Worm (Caenorhabditis elegans) whole organism, L4 larva: ENCODE results near the gene irld-32.

Experiments used
- F26F4.8 ChIP-seq: fragments of 200-800 bp; sonication (Bioruptor generic); conservative IDR thresholded peaks from 2 replicates; pipeline ENCODE4 v1.3.6; 2022; ENCODE audit warnings: missing genetic modification characterization, missing compliant biosample characterization
- Y5F2A.4 ChIP-seq: fragments of 200-800 bp; sonication (Bioruptor generic); optimal IDR thresholded peaks from 2 replicates; lab custom pipeline; 2018; ENCODE audit warnings: mild to moderate bottlenecking, missing genetic modification characterization, missing compliant biosample characterization
- Y75B8A.6 ChIP-seq: fragments of 200-800 bp; sonication (Bioruptor generic); IDR thresholded peaks from 2 replicates; pipeline ENCODE4 v1.3.6; 2022; ENCODE audit warnings: missing genetic modification reagents, missing genetic modification characterization, missing compliant biosample characterization
- ZK546.5 ChIP-seq, 2 experiments: sonication (generic microtip); optimal IDR thresholded peaks; 2 replicates each; lab custom pipeline; 2017; ENCODE audit warnings: missing biosample characterization in 2 of 2, missing genetic modification characterization in 2 of 2
- aly-2 ChIP-seq: sonication (generic microtip); optimal IDR thresholded peaks from 2 replicates; lab custom pipeline; 2018; ENCODE audit warnings: missing biosample characterization, missing genetic modification characterization
- attf-4 ChIP-seq: sonication (generic microtip); optimal IDR thresholded peaks from 3 replicates; lab custom pipeline; 2017; ENCODE audit warnings: missing biosample characterization, missing genetic modification characterization
- ceh-28 ChIP-seq: fragments of 150-350 bp; optimal IDR thresholded peaks from 2 replicates; lab custom pipeline; 2014; ENCODE audit warnings: missing biosample characterization, missing genetic modification reagents, missing genetic modification characterization
- ceh-32 ChIP-seq: sonication (generic microtip); optimal IDR thresholded peaks from 2 replicates; lab custom pipeline; 2016; ENCODE audit warnings: mild to moderate bottlenecking, missing genetic modification characterization, missing compliant biosample characterization; ENCODE audit not compliant: poor library complexity
- ceh-44 ChIP-seq: fragments of 200-800 bp; sonication (Bioruptor generic); IDR thresholded peaks from 2 replicates; pipeline ENCODE4 v1.3.6; 2022; ENCODE audit warnings: missing genetic modification reagents, missing genetic modification characterization, missing compliant biosample characterization
- ctbp-1 ChIP-seq: fragments of 200-800 bp; sonication (Bioruptor generic); IDR thresholded peaks from 2 replicates; pipeline ENCODE4 v1.3.6; 2022; ENCODE audit warnings: missing genetic modification reagents, missing genetic modification characterization, missing compliant biosample characterization
- daf-12 ChIP-seq: fragments of 150-350 bp; optimal IDR thresholded peaks from 2 replicates; lab custom pipeline; 2014; ENCODE audit warnings: missing biosample characterization, missing genetic modification reagents, missing genetic modification characterization
- daf-16 ChIP-seq, 3 experiments: sonication (generic microtip); optimal IDR thresholded peaks; 2 replicates each; lab custom pipeline; 2016 to 2017; ENCODE audit warnings: missing genetic modification characterization in 3 of 3, missing genetic modification reagents in 3 of 3, mild to moderate bottlenecking in 2 of 3, missing compliant biosample characterization in 2 of 3, missing biosample characterization in 1 of 3, moderate library complexity in 1 of 3
- daf-19 ChIP-seq: fragments of 200-800 bp; sonication (Bioruptor generic); conservative IDR thresholded peaks from 2 replicates; pipeline ENCODE4 v1.3.6; 2022; ENCODE audit warnings: missing genetic modification characterization, missing compliant biosample characterization
- dmd-6 ChIP-seq: fragments of 200-800 bp; sonication (Bioruptor generic); IDR thresholded peaks from 2 replicates; pipeline ENCODE4 v1.3.6; 2022; ENCODE audit warnings: missing genetic modification reagents, missing genetic modification characterization, missing compliant biosample characterization
- dpl-1 ChIP-seq: fragments of 150-350 bp; optimal IDR thresholded peaks from 2 replicates; lab custom pipeline; 2014; ENCODE audit warnings: missing biosample characterization, missing genetic modification reagents, missing genetic modification characterization
- fkh-10 ChIP-seq: fragments of 150-350 bp; optimal IDR thresholded peaks from 2 replicates; lab custom pipeline; 2014; ENCODE audit warnings: missing biosample characterization, missing genetic modification reagents, missing genetic modification characterization
- hlh-11 ChIP-seq: fragments of 200-800 bp; sonication (Bioruptor generic); optimal IDR thresholded peaks from 2 replicates; lab custom pipeline; 2018; ENCODE audit warnings: mild to moderate bottlenecking, missing genetic modification characterization, missing compliant biosample characterization
- hlh-30 ChIP-seq: sonication (generic microtip); optimal IDR thresholded peaks from 2 replicates; lab custom pipeline; 2017; ENCODE audit warnings: antibody characterized with exemption, mild to moderate bottlenecking, missing genetic modification characterization, missing compliant biosample characterization; ENCODE audit not compliant: insufficient read depth
- hmg-1.1 ChIP-seq: fragments of 200-800 bp; sonication (Bioruptor generic); IDR thresholded peaks from 2 replicates; pipeline ENCODE4 v1.3.6; 2022; ENCODE audit warnings: missing genetic modification reagents, missing genetic modification characterization, missing compliant biosample characterization
- lin-1 ChIP-seq: fragments of 200-800 bp; sonication (Bioruptor generic); IDR thresholded peaks from 2 replicates; pipeline ENCODE4 v1.3.6; 2022; ENCODE audit warnings: missing genetic modification reagents, missing genetic modification characterization, missing compliant biosample characterization
- lin-15B ChIP-seq: fragments of 150-350 bp; sonication (generic microtip); optimal IDR thresholded peaks from 3 replicates; lab custom pipeline; 2014; ENCODE audit warnings: missing biosample characterization, missing genetic modification characterization
- lin-38 ChIP-seq: fragments of 200-800 bp; sonication (Bioruptor generic); IDR thresholded peaks from 2 replicates; pipeline ENCODE4 v1.3.6; 2022; ENCODE audit warnings: missing genetic modification reagents, missing genetic modification characterization, missing compliant biosample characterization
- mdt-29 ChIP-seq: fragments of 200-800 bp; sonication (Bioruptor generic); IDR thresholded peaks from 2 replicates; pipeline ENCODE4 v1.3.6; 2022; ENCODE audit warnings: missing genetic modification reagents, missing genetic modification characterization, missing compliant biosample characterization
- mxl-3 ChIP-seq: fragments of 200-800 bp; sonication (Bioruptor generic); optimal IDR thresholded peaks from 2 replicates; lab custom pipeline; 2018; ENCODE audit warnings: mild to moderate bottlenecking, missing genetic modification characterization, missing compliant biosample characterization
- nhr-10 ChIP-seq: fragments of 150-350 bp; optimal IDR thresholded peaks from 2 replicates; lab custom pipeline; 2014; ENCODE audit warnings: missing biosample characterization, missing genetic modification characterization
- nhr-102 ChIP-seq: sonication (generic microtip); optimal IDR thresholded peaks from 2 replicates; lab custom pipeline; 2016; ENCODE audit warnings: mild to moderate bottlenecking, missing genetic modification characterization, moderate library complexity, missing compliant biosample characterization
- nhr-111 ChIP-seq: fragments of 200-800 bp; sonication (Bioruptor generic); optimal IDR thresholded peaks from 2 replicates; lab custom pipeline; 2018; ENCODE audit warnings: mild to moderate bottlenecking, missing genetic modification characterization, missing compliant biosample characterization
- nhr-237 ChIP-seq: sonication (generic microtip); optimal IDR thresholded peaks from 2 replicates; lab custom pipeline; 2017; ENCODE audit warnings: missing biosample characterization, missing genetic modification characterization
- nhr-41 ChIP-seq: fragments of 200-800 bp; sonication (Bioruptor generic); IDR thresholded peaks from 2 replicates; pipeline ENCODE4 v1.3.6; 2022; ENCODE audit warnings: missing genetic modification reagents, missing genetic modification characterization, missing compliant biosample characterization
- nhr-42 ChIP-seq: fragments of 200-800 bp; sonication (Bioruptor generic); IDR thresholded peaks from 2 replicates; pipeline ENCODE4 v1.3.6; 2022; ENCODE audit warnings: missing genetic modification characterization, missing compliant biosample characterization
- nhr-77 ChIP-seq: fragments of 150-350 bp; optimal IDR thresholded peaks from 2 replicates; lab custom pipeline; 2014; ENCODE audit warnings: missing biosample characterization, missing genetic modification characterization
- pha-4 ChIP-seq, 2 experiments: fragments of 150-350 bp in 1 of 2; fragments of 200-800 bp in 1 of 2; sonication (Bioruptor generic) in 1 of 2; IDR thresholded peaks in 1 of 2; optimal IDR thresholded peaks in 1 of 2; 2 replicates each; pipeline versions ENCODE4 v1.3.6 to Lab custom; 2014 to 2022; ENCODE audit warnings: missing genetic modification characterization in 2 of 2, missing genetic modification reagents in 2 of 2, missing biosample characterization in 1 of 2, missing compliant biosample characterization in 1 of 2
- php-3 ChIP-seq: fragments of 200-800 bp; sonication (Bioruptor generic); IDR thresholded peaks from 2 replicates; pipeline ENCODE4 v1.3.6; 2022; ENCODE audit warnings: missing genetic modification reagents, missing genetic modification characterization, missing compliant biosample characterization
- pqm-1 ChIP-seq: sonication (generic microtip); optimal IDR thresholded peaks from 2 replicates; lab custom pipeline; 2017; ENCODE audit warnings: missing biosample characterization, missing genetic modification characterization
- sdz-12 ChIP-seq: fragments of 200-800 bp; sonication (Bioruptor generic); optimal IDR thresholded peaks from 2 replicates; lab custom pipeline; 2018; ENCODE audit warnings: mild to moderate bottlenecking, missing genetic modification characterization, missing compliant biosample characterization
- set-16 ChIP-seq: fragments of 200-800 bp; sonication (Bioruptor generic); IDR thresholded peaks from 2 replicates; pipeline ENCODE4 v1.3.6; 2022; ENCODE audit warnings: missing genetic modification reagents, missing genetic modification characterization, missing compliant biosample characterization
- snpc-4 ChIP-seq: fragments of 150-350 bp; optimal IDR thresholded peaks from 2 replicates; lab custom pipeline; 2014; ENCODE audit warnings: missing biosample characterization, missing genetic modification characterization
- tag-97 ChIP-seq: fragments of 200-800 bp; sonication (Bioruptor generic); IDR thresholded peaks from 2 replicates; pipeline ENCODE4 v1.3.6; 2022; ENCODE audit warnings: missing genetic modification characterization, missing compliant biosample characterization
- unc-130 ChIP-seq: sonication (generic microtip); optimal IDR thresholded peaks from 2 replicates; lab custom pipeline; 2016; ENCODE audit warnings: missing genetic modification reagents, missing genetic modification characterization, missing compliant biosample characterization
- zag-1 ChIP-seq: fragments of 150-350 bp; optimal IDR thresholded peaks from 2 replicates; lab custom pipeline; 2014; ENCODE audit warnings: missing biosample characterization, missing genetic modification characterization
- zfp-2 ChIP-seq: sonication (generic microtip); optimal IDR thresholded peaks from 2 replicates; lab custom pipeline; 2016; ENCODE audit warnings: mild to moderate bottlenecking, missing genetic modification characterization, missing compliant biosample characterization
- ztf-11 ChIP-seq: fragments of 150-350 bp; optimal IDR thresholded peaks from 2 replicates; lab custom pipeline; 2014; ENCODE audit warnings: missing biosample characterization, missing genetic modification characterization
- ztf-7 ChIP-seq: fragments of 150-350 bp; optimal IDR thresholded peaks from 2 replicates; lab custom pipeline; 2014; ENCODE audit warnings: missing biosample characterization, missing genetic modification characterization

irld-32 gene

DNA sequence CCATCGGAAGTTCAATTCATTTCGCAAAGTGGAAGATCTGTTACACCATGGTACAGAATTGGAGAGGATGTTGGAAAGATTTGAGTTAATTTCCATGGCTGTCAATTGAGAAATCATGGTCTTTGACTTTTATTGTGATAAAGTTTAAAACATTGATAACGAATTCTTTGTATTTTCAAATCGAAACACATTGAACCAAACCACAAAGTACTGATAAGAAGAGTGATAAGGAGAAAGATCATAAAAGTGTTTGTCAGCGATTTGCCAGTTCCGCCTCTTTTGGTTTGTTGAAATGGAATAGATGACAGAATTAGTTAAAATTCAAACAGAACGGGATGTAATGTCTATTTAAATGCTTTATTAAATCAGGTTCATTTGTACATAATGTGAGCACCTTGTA, 4.6 kb upstream of the irld-32 start (continued):
- TF ChIP-seq Y5F2A.4 (GFP tag; lab: Kevin White, UChicago) (no peak), ceh-28 (no peak), set-16 (GFP tag; lab: Robert Waterston, UW) (no peak), attf-4 (tag; lab: Kevin White, UChicago) (no peak), Y75B8A.6 (GFP tag; lab: Robert Waterston, UW) (no peak), php-3 (GFP tag; lab: Robert Waterston, UW) (peak; percentile 88), sdz-12 (GFP tag; lab: Kevin White, UChicago) (no peak), nhr-10 (tag; lab: Kevin White, UChicago) (peak; percentile 10), ceh-32 (no peak), ztf-7 (no peak), hmg-1.1 (GFP tag; lab: Robert Waterston, UW) (no peak), zag-1 (tag; lab: Kevin White, UChicago) (no peak), nhr-77 (tag; lab: Kevin White, UChicago) (peak; percentile 88), mxl-3 (no peak), daf-16 (GFP tag; optimal IDR thresholded peaks at IDR 0.05; lab: Kevin White, UChicago) (no peak), daf-16 (tag; optimal IDR thresholded peaks at IDR 0.05; lab: Kevin White, UChicago) (peak; percentile 88), nhr-41 (GFP tag; lab: Robert Waterston, UW) (no peak), hlh-30 (tag; lab: Kevin White, UChicago) (no peak), unc-130 (no peak), mdt-29 (GFP tag; lab: Robert Waterston, UW) (no peak), daf-19 (GFP tag; lab: Robert Waterston, UW) (no peak), snpc-4 (tag; lab: Kevin White, UChicago) (no peak), ztf-11 (tag; lab: Kevin White, UChicago) (no peak), dmd-6 (GFP tag; lab: Robert Waterston, UW) (peak; percentile 95), nhr-42 (GFP tag; lab: Robert Waterston, UW) (no peak), nhr-102 (peak; percentile 68), pqm-1 (tag; lab: Kevin White, UChicago) (peak; percentile 56), lin-1 (GFP tag; lab: Robert Waterston, UW) (no peak), tag-97 (no peak), ZK546.5 (tag; optimal IDR thresholded peaks at IDR 0.05; lab: Kevin White, UChicago) (no peak), nhr-237 (tag; lab: Kevin White, UChicago) (no peak), lin-15B (no peak), dpl-1 (GFP tag; lab: Kevin White, UChicago) (no peak), F26F4.8 (GFP tag; lab: Robert Waterston, UW) (no peak), nhr-111 (GFP tag; lab: Kevin White, UChicago) (no peak), zfp-2 (tag; lab: Kevin White, UChicago) (no peak), fkh-10 (GFP tag; lab: Kevin White, UChicago) (no peak), daf-12 (no peak), aly-2 (no peak), pha-4 (GFP tag; IDR thresholded peaks at IDR 0.05; lab: Robert Waterston, UW) (no peak), pha-4 (tag; optimal IDR thresholded peaks at IDR 0.05; lab: Kevin White, UChicago) (no peak), ctbp-1 (GFP tag; lab: Robert Waterston, UW) (no peak), ceh-44 (GFP tag; lab: Robert Waterston, UW) (no peak), lin-38 (no peak), hlh-11 (tag; lab: Kevin White, UChicago) (peak; percentile 66)
